Fruit fly (Drosophila melanogaster): ENCODE measurements around the gene rdgA.

The rdgA gene

DNA sequence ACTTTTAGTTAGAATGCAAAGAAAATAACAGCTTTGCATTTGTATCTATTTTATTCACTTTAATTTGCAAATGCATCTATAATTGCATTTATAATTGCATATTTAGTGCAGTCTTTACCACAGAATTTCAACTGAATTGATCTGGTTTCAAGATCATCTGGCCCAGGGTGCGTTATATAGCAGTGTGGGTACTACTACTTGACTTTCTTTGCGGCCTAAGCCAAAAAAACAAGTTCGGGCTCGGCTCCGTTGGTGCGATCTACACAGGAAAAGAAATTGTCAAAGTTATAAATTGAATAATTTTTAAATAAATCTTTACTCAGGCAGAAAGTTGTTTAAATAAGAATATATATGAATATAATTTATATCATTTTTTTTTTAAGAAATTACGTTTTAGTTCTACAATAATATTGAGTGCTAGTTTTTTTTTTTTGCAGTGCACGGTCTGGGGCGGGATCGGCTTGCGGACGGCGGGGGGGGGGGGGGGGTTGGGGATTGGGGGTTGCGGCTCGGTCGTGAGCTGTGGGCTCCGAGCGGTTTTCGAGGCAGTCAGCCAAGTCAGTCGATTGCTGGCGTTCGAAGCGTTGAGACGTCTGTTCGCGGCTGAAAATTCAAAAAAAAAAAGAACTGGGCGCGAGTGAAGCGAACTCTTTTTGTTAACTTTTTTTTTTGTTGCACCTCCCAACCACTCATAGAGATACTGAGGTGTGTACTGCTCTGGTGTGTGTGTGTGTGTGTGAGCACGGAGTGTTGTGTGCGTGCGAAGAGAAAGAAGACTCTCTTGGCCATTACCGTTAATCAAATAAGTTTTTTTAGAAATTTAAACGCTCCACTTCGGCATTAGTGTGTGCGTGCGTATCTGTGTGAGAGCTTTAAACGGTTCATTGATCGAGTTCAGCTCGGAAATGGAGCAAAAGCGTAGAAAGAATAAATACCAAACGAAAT lies 43.0 kb upstream of the rdgA start (continued):
- TF ChIP-seq ERR (GFP tag; optimal IDR thresholded peaks at IDR 0.05) (no peak), chn (GFP tag; optimal IDR thresholded peaks at IDR 0.05) (peak; percentile 38), CG31441 (GFP tag; IDR thresholded peaks at IDR 0.05) (peak; percentile 81), CG8478 (optimal IDR thresholded peaks at IDR 0.05) (no peak), amos (GFP tag; IDR thresholded peaks at IDR 0.05; ENCODE audit: partially characterized antibody) (peak; percentile 13; the same call in 1 of the 2 replicates), sqz (GFP tag; optimal IDR thresholded peaks at IDR 0.05) (peak; percentile 95), CG33557 (GFP tag; optimal IDR thresholded peaks at IDR 0.05) (peak; percentile 85), fu2 (GFP tag; optimal IDR thresholded peaks at IDR 0.05) (no peak), fd96Cb (tag; optimal IDR thresholded peaks at IDR 0.05) (peak; percentile 77), CG17612 (GFP tag; IDR thresholded peaks at IDR 0.05) (peak; percentile 41), Nf-YB (GFP tag; optimal IDR thresholded peaks at IDR 0.05) (peak; percentile 68), inv (GFP tag; IDR thresholded peaks at IDR 0.05; ENCODE audit: partially characterized antibody) (no peak), CTCF (GFP tag; optimal IDR thresholded peaks at IDR 0.05) (no peak), ftz-f1 (GFP tag; optimal IDR thresholded peaks at IDR 0.05) (no peak), sim (GFP tag; IDR thresholded peaks at IDR 0.05) (peak; percentile 57; the same call in 1 of the 2 replicates), CG11504 (tag; optimal IDR thresholded peaks at IDR 0.05) (peak; percentile 92), Doc2 (GFP tag; IDR thresholded peaks at IDR 0.05) (0 out of 2 replicates have a peak, but pooled peaks have one; percentile 7), hbn (GFP tag; IDR thresholded peaks at IDR 0.05; ENCODE audit: partially characterized antibody) (no peak), CG16813 (GFP tag; IDR thresholded peaks at IDR 0.05; ENCODE audit: partially characterized antibody) (no peak), unpg (GFP tag; optimal IDR thresholded peaks at IDR 0.05) (peak; percentile 86), Ada2b (GFP tag; IDR thresholded peaks at IDR 0.05) (peak; percentile 68), CG34376 (GFP tag; optimal IDR thresholded peaks at IDR 0.05) (peak; percentile 65), gro (GFP tag; optimal IDR thresholded peaks at IDR 0.05) (no peak), run (tag; optimal IDR thresholded peaks at IDR 0.05) (peak; percentile 68), CG17361 (GFP tag; IDR thresholded peaks at IDR 0.05) (peak; percentile 85), org-1 (GFP tag; optimal IDR thresholded peaks at IDR 0.05) (peak; percentile 64), CG4328 (GFP tag; optimal IDR thresholded peaks at IDR 0.05) (peak; percentile 79), Hey (tag; optimal IDR thresholded peaks at IDR 0.05) (no peak), gcm (GFP tag; optimal IDR thresholded peaks at IDR 0.05) (peak; percentile 74), eyg (GFP tag; optimal IDR thresholded peaks at IDR 0.05) (no peak), pzg (GFP tag; optimal IDR thresholded peaks at IDR 0.05) (no peak), CG14860 (GFP tag; IDR thresholded peaks at IDR 0.05; ENCODE audit: partially characterized antibody) (peak; percentile 47; the same call in 1 of the 3 replicates), CG12104 (GFP tag; optimal IDR thresholded peaks at IDR 0.05) (peak; percentile 81), sens-2 (GFP tag; IDR thresholded peaks at IDR 0.05) (peak; percentile 54; the same call in 1 of the 2 replicates), YL-1 (GFP tag; optimal IDR thresholded peaks at IDR 0.05) (peak; percentile 37), CG30403 (GFP tag; optimal IDR thresholded peaks at IDR 0.05) (peak; percentile 73), vnd (GFP tag; IDR thresholded peaks at IDR 0.05; ENCODE audit: partially characterized antibody) (0 out of 3 replicates have a peak, but pooled peaks have one; percentile 43), dan (GFP tag; IDR thresholded peaks at IDR 0.05) (no peak), CG10959 (GFP tag; IDR thresholded peaks at IDR 0.05) (peak; percentile 70), Jarid2 (GFP tag; optimal IDR thresholded peaks at IDR 0.05) (peak; percentile 87), ase (GFP tag; IDR thresholded peaks at IDR 0.05) (peak; percentile 62; the same call in 2 of the 3 replicates), pum (GFP tag; optimal IDR thresholded peaks at IDR 0.05) (peak; percentile 12), gfzf (GFP tag; optimal IDR thresholded peaks at IDR 0.05) (no peak), CG2889 (GFP tag; IDR thresholded peaks at IDR 0.05) (no peak; the same call in 1 of the 3 replicates), pfk (GFP tag; optimal IDR thresholded peaks at IDR 0.05) (no peak), Pdp1 (GFP tag; optimal IDR thresholded peaks at IDR 0.05) (peak; percentile 33 to 56), CG15601 (tag; optimal IDR thresholded peaks at IDR 0.05) (peak; percentile 80), CG31365 (tag; optimal IDR thresholded peaks at IDR 0.05) (no peak)

Data from whole organism, embryonic.